Fruit fly (Drosophila melanogaster): ENCODE data around the gene Faa.

DNA sequence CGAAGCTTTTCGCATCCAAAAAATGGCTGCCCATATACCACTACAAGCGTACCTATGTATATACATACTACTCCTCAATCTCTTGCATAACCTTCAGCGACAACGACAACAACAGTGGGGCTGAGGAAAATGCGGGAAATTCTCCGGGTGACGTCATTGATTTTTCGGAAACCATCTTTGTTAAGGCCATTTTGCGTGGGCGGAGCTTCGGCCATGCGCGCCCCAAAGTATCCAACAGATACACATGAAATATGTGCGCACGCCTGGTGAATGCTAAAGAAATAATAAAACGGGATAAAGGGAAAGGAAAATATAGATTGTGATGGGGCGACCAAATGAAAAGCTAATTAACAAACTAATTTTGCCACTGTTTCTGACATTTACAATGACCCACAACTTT is 12.1 kb upstream of the Faa start:
- TF ChIP-seq kay (GFP tag; ENCODE audit: borderline replicate concordance) (no peak), CG7101 (tag; optimal IDR thresholded peaks at IDR 0.05) (no peak), Clk (GFP tag; optimal IDR thresholded peaks at IDR 0.05) (no peak)
